Worm (Caenorhabditis elegans) whole organism, L2 larva: Measurements from ENCODE around the gene Y73B6BL.289.

Experiments used
- ama-1 ChIP-seq: fragments of 150-350 bp; optimal IDR thresholded peaks from 2 replicates; lab custom pipeline; 2018; ENCODE audit warnings: inconsistent platforms
- egl-27 ChIP-seq: sonication (generic microtip); optimal IDR thresholded peaks from 3 replicates; lab custom pipeline; 2017; ENCODE audit warnings: missing biosample characterization, missing genetic modification reagents, missing genetic modification characterization
- lsy-2 ChIP-seq, 2 experiments: fragments of 150-350 bp in 1 of 2; sonication (generic microtip) in 1 of 2; optimal IDR thresholded peaks; 2 replicates each; lab custom pipeline; 2014 to 2017; ENCODE audit warnings: missing biosample characterization in 2 of 2, missing genetic modification characterization in 2 of 2
- mab-5 ChIP-seq: fragments of 150-350 bp; optimal IDR thresholded peaks from 2 replicates; lab custom pipeline; 2014; ENCODE audit warnings: missing biosample characterization, missing genetic modification characterization
- nhr-12 ChIP-seq: fragments of 150-350 bp; optimal IDR thresholded peaks from 2 replicates; lab custom pipeline; 2014; ENCODE audit warnings: missing biosample characterization, missing genetic modification characterization
- nhr-237 ChIP-seq: fragments of 150-350 bp; optimal IDR thresholded peaks from 2 replicates; lab custom pipeline; 2014; ENCODE audit warnings: missing biosample characterization, missing genetic modification characterization
- sem-4 ChIP-seq: fragments of 150-350 bp; optimal IDR thresholded peaks from 2 replicates; lab custom pipeline; 2014; ENCODE audit warnings: missing biosample characterization, missing genetic modification reagents, missing genetic modification characterization
- snpc-4 ChIP-seq: fragments of 150-350 bp; optimal IDR thresholded peaks from 2 replicates; lab custom pipeline; 2014; ENCODE audit warnings: missing biosample characterization, missing genetic modification characterization
- ztf-11 ChIP-seq: sonication (generic microtip); optimal IDR thresholded peaks from 2 replicates; lab custom pipeline; 2017; ENCODE audit warnings: missing biosample characterization, missing genetic modification characterization

- TF ChIP-seq ama-1 = no peak
- no peak for TF ChIP-seq lsy-2 (tag; optimal IDR thresholded peaks at IDR 0.05; lab: Kevin White, UChicago)
- TF ChIP-seq snpc-4 (tag; lab: Kevin White, UChicago) = no peak
- no peak for TF ChIP-seq egl-27 (tag; lab: Kevin White, UChicago)
- TF ChIP-seq nhr-237 = no peak
- TF ChIP-seq sem-4 = no peak
- TF ChIP-seq nhr-12 = no peak
- TF ChIP-seq mab-5 (tag; lab: Kevin White, UChicago) = no peak
- TF ChIP-seq ztf-11 (tag; lab: Kevin White, UChicago) = no peak
These were observed 11.4 kb upstream of the Y73B6BL.289 start, which contains the start of gene mif-4 for ce11 chrIV:6335908-6336307.
